Worm (Caenorhabditis elegans) whole organism, young adult: ENCODE results near the gene C53B7.6.

Experiments
- B0336.3 ChIP-seq: fragments of 200-800 bp; sonication (Bioruptor generic); IDR thresholded peaks from 2 replicates; pipeline ENCODE4 v1.3.6; 2022; ENCODE audit warnings: missing genetic modification characterization, missing compliant biosample characterization
- F10E7.11 ChIP-seq: sonication (generic microtip); optimal IDR thresholded peaks from 2 replicates; lab custom pipeline; 2017; ENCODE audit warnings: mild to moderate bottlenecking, missing genetic modification characterization, moderate library complexity, missing compliant biosample characterization
- F37B4.10 ChIP-seq: fragments of 200-800 bp; sonication (Bioruptor generic); IDR thresholded peaks from 2 replicates; pipeline ENCODE4 v1.3.6; 2022; ENCODE audit warnings: missing genetic modification characterization, missing compliant biosample characterization
- F49E8.2 ChIP-seq: sonication (generic microtip); optimal IDR thresholded peaks from 3 replicates; lab custom pipeline; 2017; ENCODE audit warnings: missing genetic modification characterization, mild to moderate bottlenecking, missing compliant biosample characterization, antibody characterized with exemption, moderate library complexity; ENCODE audit not compliant: insufficient read depth
- F57A8.1 ChIP-seq: fragments of 200-800 bp; sonication (Bioruptor generic); optimal IDR thresholded peaks from 2 replicates; lab custom pipeline; 2018; ENCODE audit warnings: mild to moderate bottlenecking, missing genetic modification characterization, moderate library complexity, missing compliant biosample characterization
- T26A5.8 ChIP-seq: sonication (generic microtip); optimal IDR thresholded peaks from 2 replicates; lab custom pipeline; 2016; ENCODE audit warnings: missing genetic modification characterization, missing compliant biosample characterization
- athp-1 ChIP-seq: sonication (generic microtip); optimal IDR thresholded peaks from 2 replicates; lab custom pipeline; 2017; ENCODE audit warnings: mild to moderate bottlenecking, missing genetic modification characterization, missing compliant biosample characterization
- cebp-1 ChIP-seq, 2 experiments: fragments of 200-800 bp in 1 of 2; sonication (Bioruptor generic) in 1 of 2; sonication (generic microtip) in 1 of 2; IDR thresholded peaks in 1 of 2; optimal IDR thresholded peaks in 1 of 2; 2 replicates each; pipeline versions ENCODE4 v1.3.6 to Lab custom; 2017 to 2022; ENCODE audit warnings: missing compliant biosample characterization in 2 of 2, missing genetic modification characterization in 2 of 2, mild to moderate bottlenecking in 1 of 2, missing genetic modification reagents in 1 of 2, moderate library complexity in 1 of 2
- ceh-58 ChIP-seq: fragments of 200-800 bp; sonication (Bioruptor generic); IDR thresholded peaks from 2 replicates; pipeline ENCODE4 v1.3.6; 2022; ENCODE audit warnings: missing genetic modification characterization, missing compliant biosample characterization
- die-1 ChIP-seq: sonication (generic microtip); optimal IDR thresholded peaks from 2 replicates; lab custom pipeline; 2016; ENCODE audit warnings: missing genotype, mild to moderate bottlenecking, missing genetic modification characterization, missing compliant biosample characterization
- dpff-1 ChIP-seq: sonication (generic microtip); optimal IDR thresholded peaks from 2 replicates; lab custom pipeline; 2017; ENCODE audit warnings: mild to moderate bottlenecking, missing genetic modification characterization, missing compliant biosample characterization
- dpl-1 ChIP-seq: fragments of 150-350 bp; optimal IDR thresholded peaks from 2 replicates; lab custom pipeline; 2014; ENCODE audit warnings: missing biosample characterization, missing genetic modification reagents, missing genetic modification characterization
- egl-18 ChIP-seq: fragments of 200-800 bp; sonication (Bioruptor generic); IDR thresholded peaks from 2 replicates; pipeline ENCODE4 v1.3.6; 2022; ENCODE audit warnings: missing genetic modification reagents, missing genetic modification characterization, missing compliant biosample characterization
- hmg-20 ChIP-seq: fragments of 200-800 bp; sonication (Bioruptor generic); IDR thresholded peaks from 2 replicates; pipeline ENCODE4 v1.3.6; 2022; ENCODE audit warnings: missing genetic modification reagents, missing genetic modification characterization, missing compliant biosample characterization
- lag-1 ChIP-seq: fragments of 200-800 bp; sonication (Bioruptor generic); IDR thresholded peaks from 2 replicates; pipeline ENCODE4 v1.3.6; 2022; ENCODE audit warnings: missing genetic modification reagents, missing genetic modification characterization, missing compliant biosample characterization
- let-607 ChIP-seq, 2 experiments: fragments of 200-800 bp in 1 of 2; sonication (Bioruptor generic) in 1 of 2; sonication (generic microtip) in 1 of 2; optimal IDR thresholded peaks; 2 replicates each; lab custom pipeline; 2016 to 2018; ENCODE audit warnings: mild to moderate bottlenecking in 2 of 2, missing compliant biosample characterization in 2 of 2, missing genetic modification characterization in 2 of 2, moderate library complexity in 2 of 2, missing genotype in 1 of 2
- lin-40 ChIP-seq: sonication (generic microtip); optimal IDR thresholded peaks from 2 replicates; lab custom pipeline; 2016; ENCODE audit warnings: missing genetic modification characterization, mild to moderate bottlenecking, missing compliant biosample characterization, missing genotype, missing genetic modification reagents
- madf-10 ChIP-seq: sonication (generic microtip); optimal IDR thresholded peaks from 2 replicates; lab custom pipeline; 2016; ENCODE audit warnings: mild to moderate bottlenecking, missing genetic modification characterization, missing compliant biosample characterization
- nhr-179 ChIP-seq: sonication (generic microtip); optimal IDR thresholded peaks from 2 replicates; lab custom pipeline; 2016; ENCODE audit warnings: mild to moderate bottlenecking, missing genetic modification characterization, missing compliant biosample characterization
- nhr-80 ChIP-seq: sonication (generic microtip); optimal IDR thresholded peaks from 2 replicates; lab custom pipeline; 2016; ENCODE audit warnings: missing genetic modification characterization, missing compliant biosample characterization
- pbrm-1 ChIP-seq: fragments of 200-800 bp; sonication (Bioruptor generic); IDR thresholded peaks from 2 replicates; pipeline ENCODE4 v1.3.6; 2022; ENCODE audit warnings: missing genetic modification reagents, missing genetic modification characterization, missing compliant biosample characterization
- pha-4 ChIP-seq: fragments of 150-350 bp; sonication (generic microtip); optimal IDR thresholded peaks from 2 replicates; lab custom pipeline; 2014; ENCODE audit warnings: missing biosample characterization, missing genetic modification reagents, missing genetic modification characterization
- rpc-1 ChIP-seq, 2 experiments: fragments of 150-350 bp in 1 of 2; sonication (generic microtip) in 1 of 2; optimal IDR thresholded peaks; 2 replicates each; lab custom pipeline; 2014 to 2018; ENCODE audit warnings: missing biosample characterization in 1 of 2, missing genetic modification characterization in 1 of 2, missing genetic modification reagents in 1 of 2, missing genotype in 1 of 2
- snpc-1.1 ChIP-seq: sonication (generic microtip); optimal IDR thresholded peaks from 2 replicates; lab custom pipeline; 2017; ENCODE audit warnings: missing genetic modification characterization, mild to moderate bottlenecking, missing compliant biosample characterization, antibody characterized with exemption, moderate library complexity, missing genotype, missing genetic modification reagents; ENCODE audit not compliant: insufficient read depth
- snpc-3.4 ChIP-seq: sonication (generic microtip); optimal IDR thresholded peaks from 2 replicates; lab custom pipeline; 2017; ENCODE audit warnings: missing genetic modification characterization, mild to moderate bottlenecking, missing compliant biosample characterization, antibody characterized with exemption, moderate library complexity, missing genotype, missing genetic modification reagents
- somi-1 ChIP-seq: fragments of 200-800 bp; sonication (Bioruptor generic); optimal IDR thresholded peaks from 2 replicates; lab custom pipeline; 2018; ENCODE audit warnings: mild to moderate bottlenecking, missing genetic modification characterization, missing compliant biosample characterization
- tbp1 ChIP-seq: fragments of 200-800 bp; sonication (Bioruptor generic); optimal IDR thresholded peaks from 2 replicates; lab custom pipeline; 2018; ENCODE audit warnings: mild to moderate bottlenecking, missing genetic modification characterization, missing compliant biosample characterization
- tbx-9 ChIP-seq: sonication (generic microtip); optimal IDR thresholded peaks from 2 replicates; lab custom pipeline; 2016; ENCODE audit warnings: borderline replicate concordance, missing genetic modification characterization, inconsistent platforms, missing compliant biosample characterization
- zfh-2 ChIP-seq: fragments of 200-800 bp; sonication (Bioruptor generic); conservative IDR thresholded peaks from 2 replicates; pipeline ENCODE4 v1.3.6; 2022; ENCODE audit warnings: missing genetic modification reagents, missing genetic modification characterization, missing compliant biosample characterization
- ztf-18 ChIP-seq: sonication (generic microtip); optimal IDR thresholded peaks from 2 replicates; lab custom pipeline; 2016; ENCODE audit warnings: missing genotype, mild to moderate bottlenecking, missing genetic modification characterization, missing compliant biosample characterization
- ztf-28 ChIP-seq: fragments of 200-800 bp; sonication (Bioruptor generic); IDR thresholded peaks from 2 replicates; pipeline ENCODE4 v1.3.6; 2022; ENCODE audit warnings: missing genetic modification reagents, missing genetic modification characterization, missing compliant biosample characterization

The C53B7.6 gene

ce11 chrX:6850412-6850811, 18.2 kb downstream of the C53B7.6 start:
- no peak for TF ChIP-seq hmg-20
- TF ChIP-seq die-1 (tag; lab: Kevin White, UChicago), result no peak
- TF ChIP-seq ztf-28 (GFP tag; lab: Robert Waterston, UW), result no peak
- TF ChIP-seq, all 124 proteins: peak for 0

- TF ChIP-seq nhr-80 (tag; lab: Kevin White, UChicago), result no peak
These were observed 20.0 kb downstream of the C53B7.6 start for ce11 chrX:6848596-6848995.

ce11 chrX:6845934-6846333, 22.6 kb downstream of the C53B7.6 start, which contains the start of gene C53B7.2:
C53B7.2 (plus strand) TSS chrX:6846234.
- TF ChIP-seq T26A5.8 (no peak), egl-18 (GFP tag; lab: Robert Waterston, UW) (no peak), dpl-1 (GFP tag; lab: Kevin White, UChicago) (no peak), F10E7.11 (tag; lab: Kevin White, UChicago) (no peak), F57A8.1 (GFP tag; lab: Kevin White, UChicago) (no peak), ztf-18 (tag; lab: Kevin White, UChicago) (no peak), let-607 (tag; optimal IDR thresholded peaks at IDR 0.05; lab: Kevin White, UChicago) (no peak), rpc-1 (optimal IDR thresholded peaks at IDR 0.05; lab: Kevin White, UChicago) (no peak), rpc-1 (tag; optimal IDR thresholded peaks at IDR 0.05; lab: Kevin White, UChicago) (no peak), athp-1 (tag; lab: Kevin White, UChicago) (no peak), nhr-179 (tag; lab: Kevin White, UChicago) (no peak), F49E8.2 (no peak), dpff-1 (tag; lab: Kevin White, UChicago) (no peak), somi-1 (GFP tag; lab: Kevin White, UChicago) (no peak), cebp-1 (GFP tag; IDR thresholded peaks at IDR 0.05; lab: Robert Waterston, UW) (no peak), cebp-1 (tag; optimal IDR thresholded peaks at IDR 0.05; lab: Kevin White, UChicago) (no peak)

ce11 chrX:6844394-6845072, 24.0 kb downstream of the C53B7.6 start, which contains the start of gene C53B7.3:
C53B7.3 (plus strand) TSS chrX:6844755.
- TF ChIP-seq lag-1 (GFP tag; lab: Robert Waterston, UW) (no peak), tbx-9 (tag; lab: Kevin White, UChicago) (no peak), F37B4.10 (GFP tag; lab: Robert Waterston, UW) (no peak), let-607 (tag; optimal IDR thresholded peaks at IDR 0.05; lab: Kevin White, UChicago) (no peak), madf-10 (tag; lab: Kevin White, UChicago) (no peak), snpc-3.4 (tag; lab: Kevin White, UChicago) (no peak), pbrm-1 (GFP tag; lab: Robert Waterston, UW) (no peak), pha-4 (tag; lab: Kevin White, UChicago) (no peak), snpc-1.1 (tag; lab: Kevin White, UChicago) (no peak), B0336.3 (GFP tag; lab: Robert Waterston, UW) (no peak), lin-40 (tag; lab: Kevin White, UChicago) (no peak), tbp1 (GFP tag; lab: Kevin White, UChicago) (no peak), zfh-2 (no peak), ceh-58 (no peak)
